Worm (Caenorhabditis elegans) whole organism, L1 larva: ENCODE measurements around the gene catp-7.

ENCODE experiments used
- C34B4.2 ChIP-seq: sonication (generic microtip); optimal IDR thresholded peaks from 2 replicates; lab custom pipeline; 2017; ENCODE audit warnings: mild to moderate bottlenecking, missing genetic modification characterization, missing compliant biosample characterization
- F16B12.6 ChIP-seq: fragments of 150-350 bp; optimal IDR thresholded peaks from 2 replicates; lab custom pipeline; 2014; ENCODE audit warnings: missing biosample characterization, missing genetic modification characterization
- aha-1 ChIP-seq: fragments of 150-350 bp; optimal IDR thresholded peaks from 2 replicates; lab custom pipeline; 2014; ENCODE audit warnings: missing biosample characterization, missing genetic modification characterization
- alr-1 ChIP-seq: fragments of 200-800 bp; sonication (Bioruptor generic); optimal IDR thresholded peaks from 2 replicates; lab custom pipeline; 2018; ENCODE audit warnings: borderline replicate concordance, mild to moderate bottlenecking, missing genetic modification characterization, missing compliant biosample characterization
- ama-1 ChIP-seq: fragments of 150-350 bp; optimal IDR thresholded peaks from 2 replicates; lab custom pipeline; 2014
- blmp-1 ChIP-seq: fragments of 150-350 bp; optimal IDR thresholded peaks from 2 replicates; lab custom pipeline; 2014; ENCODE audit warnings: missing biosample characterization, missing genetic modification characterization
- ceh-8 ChIP-seq: fragments of 200-800 bp; sonication (Bioruptor generic); optimal IDR thresholded peaks from 2 replicates; lab custom pipeline; 2018; ENCODE audit warnings: mild to moderate bottlenecking, missing genetic modification characterization, moderate library complexity, missing compliant biosample characterization
- ceh-82 ChIP-seq, 3 experiments: fragments of 150-350 bp in 1 of 3; sonication (generic microtip) in 2 of 3; optimal IDR thresholded peaks; 2 replicates each; lab custom pipeline; 2014 to 2017; ENCODE audit warnings: missing biosample characterization in 3 of 3, missing genetic modification characterization in 3 of 3
- ceh-90 ChIP-seq: sonication (generic microtip); optimal IDR thresholded peaks from 2 replicates; lab custom pipeline; 2016; ENCODE audit warnings: missing genetic modification characterization, missing compliant biosample characterization
- dpl-1 ChIP-seq, 3 experiments: fragments of 150-350 bp in 2 of 3; sonication (generic microtip) in 1 of 3; optimal IDR thresholded peaks; 2 replicates each; lab custom pipeline; 2014 to 2017; ENCODE audit warnings: missing biosample characterization in 3 of 3, missing genetic modification characterization in 3 of 3, missing genetic modification reagents in 3 of 3
- dsc-1 ChIP-seq: sonication (generic microtip); optimal IDR thresholded peaks from 2 replicates; lab custom pipeline; 2016; ENCODE audit warnings: mild to moderate bottlenecking, missing genetic modification characterization, missing compliant biosample characterization
- efl-1 ChIP-seq, 4 experiments: fragments of 150-350 bp; optimal IDR thresholded peaks in 3 of 4; peaks in 1 of 4; 1 replicate in 1 of 4; 2 replicates in 3 of 4; lab custom pipeline; 2014; ENCODE audit warnings: missing biosample characterization in 2 of 4, missing genetic modification characterization in 2 of 4, missing genetic modification reagents in 2 of 4
- egl-13 ChIP-seq: sonication (generic microtip); optimal IDR thresholded peaks from 2 replicates; lab custom pipeline; 2016; ENCODE audit warnings: missing genotype, missing genetic modification reagents, missing genetic modification characterization, missing compliant biosample characterization
- egl-27 ChIP-seq, 2 experiments: fragments of 150-350 bp in 1 of 2; sonication (generic microtip); optimal IDR thresholded peaks; 3 replicates each; lab custom pipeline; 2017 to 2018; ENCODE audit warnings: missing biosample characterization in 2 of 2, missing genetic modification characterization in 2 of 2, missing genetic modification reagents in 2 of 2
- elt-2 ChIP-seq: sonication (generic microtip); optimal IDR thresholded peaks from 2 replicates; lab custom pipeline; 2016; ENCODE audit warnings: missing genetic modification characterization, mild to moderate bottlenecking, inconsistent platforms, missing compliant biosample characterization, missing genetic modification reagents
- fkh-4 ChIP-seq: sonication (generic microtip); optimal IDR thresholded peaks from 2 replicates; lab custom pipeline; 2016; ENCODE audit warnings: missing compliant biosample characterization, missing genetic modification characterization, borderline replicate concordance
- fkh-8 ChIP-seq: sonication (generic microtip); optimal IDR thresholded peaks from 2 replicates; lab custom pipeline; 2016; ENCODE audit warnings: mild to moderate bottlenecking, missing genetic modification characterization, missing compliant biosample characterization
- grh-1 ChIP-seq: fragments of 200-800 bp; sonication (Bioruptor generic); IDR thresholded peaks from 2 replicates; pipeline ENCODE4 v1.3.6; 2022; ENCODE audit warnings: missing genetic modification reagents, missing genetic modification characterization, missing compliant biosample characterization
- lin-13 ChIP-seq: fragments of 150-350 bp; optimal IDR thresholded peaks from 2 replicates; lab custom pipeline; 2014; ENCODE audit warnings: missing biosample characterization, missing genetic modification reagents, missing genetic modification characterization
- lin-14 ChIP-seq: fragments of 200-800 bp; sonication (Bioruptor generic); optimal IDR thresholded peaks from 2 replicates; lab custom pipeline; 2018; ENCODE audit warnings: mild to moderate bottlenecking, missing genetic modification characterization, moderate library complexity, missing compliant biosample characterization
- lin-15B ChIP-seq: fragments of 150-350 bp; sonication (generic microtip); optimal IDR thresholded peaks from 3 replicates; lab custom pipeline; 2014; ENCODE audit warnings: missing biosample characterization, missing genetic modification characterization
- lin-35 ChIP-seq, 2 experiments: fragments of 150-350 bp; optimal IDR thresholded peaks; 2 replicates each; lab custom pipeline; 2014; ENCODE audit warnings: missing biosample characterization in 2 of 2, missing genetic modification characterization in 2 of 2, missing genetic modification reagents in 2 of 2
- lin-39 ChIP-seq: fragments of 150-350 bp; optimal IDR thresholded peaks from 2 replicates; lab custom pipeline; 2014; ENCODE audit warnings: missing biosample characterization, missing genetic modification reagents, missing genetic modification characterization
- lir-3 ChIP-seq: sonication (generic microtip); optimal IDR thresholded peaks from 2 replicates; lab custom pipeline; 2016; ENCODE audit warnings: mild to moderate bottlenecking, missing genetic modification characterization, moderate library complexity, missing compliant biosample characterization; ENCODE audit not compliant: poor library complexity
- lsy-2 ChIP-seq, 2 experiments: fragments of 150-350 bp; optimal IDR thresholded peaks; 2 replicates each; lab custom pipeline; 2014; ENCODE audit warnings: missing biosample characterization in 2 of 2, missing genetic modification characterization in 2 of 2
- mep-1 ChIP-seq: fragments of 150-350 bp; optimal IDR thresholded peaks from 2 replicates; lab custom pipeline; 2014; ENCODE audit warnings: missing biosample characterization, missing genetic modification characterization
- nhr-19 ChIP-seq: fragments of 200-800 bp; sonication (Bioruptor generic); conservative IDR thresholded peaks from 2 replicates; pipeline ENCODE4 v1.3.6; 2022; ENCODE audit warnings: missing genetic modification characterization, missing compliant biosample characterization
- nhr-20 ChIP-seq: sonication (generic microtip); optimal IDR thresholded peaks from 2 replicates; lab custom pipeline; 2016; ENCODE audit warnings: mild to moderate bottlenecking, missing genetic modification characterization, missing compliant biosample characterization
- nhr-47 ChIP-seq: sonication (generic microtip); optimal IDR thresholded peaks from 2 replicates; lab custom pipeline; 2016; ENCODE audit warnings: mild to moderate bottlenecking, missing genetic modification characterization, moderate library complexity, missing compliant biosample characterization
- nhr-71 ChIP-seq: sonication (generic microtip); optimal IDR thresholded peaks from 2 replicates; lab custom pipeline; 2016; ENCODE audit warnings: mild to moderate bottlenecking, missing genetic modification characterization, moderate library complexity, missing compliant biosample characterization
- nhr-77 ChIP-seq: fragments of 150-350 bp; optimal IDR thresholded peaks from 2 replicates; lab custom pipeline; 2014; ENCODE audit warnings: missing biosample characterization, missing genetic modification characterization
- nhr-90 ChIP-seq: sonication (generic microtip); optimal IDR thresholded peaks from 2 replicates; lab custom pipeline; 2016; ENCODE audit warnings: mild to moderate bottlenecking, missing genetic modification characterization, missing compliant biosample characterization; ENCODE audit not compliant: poor library complexity
- pag-3 ChIP-seq: sonication (generic microtip); optimal IDR thresholded peaks from 2 replicates; lab custom pipeline; 2017; ENCODE audit warnings: missing genetic modification characterization, mild to moderate bottlenecking, missing compliant biosample characterization, antibody characterized with exemption, borderline replicate concordance; ENCODE audit not compliant: insufficient read depth
- snpc-4 ChIP-seq: fragments of 150-350 bp; optimal IDR thresholded peaks from 2 replicates; lab custom pipeline; 2014; ENCODE audit warnings: missing biosample characterization, missing genetic modification characterization
- snu-23 ChIP-seq: sonication (generic microtip); optimal IDR thresholded peaks from 2 replicates; lab custom pipeline; 2016; ENCODE audit warnings: missing genetic modification characterization, missing compliant biosample characterization
- sox-4 ChIP-seq: sonication (generic microtip); optimal IDR thresholded peaks from 2 replicates; lab custom pipeline; 2016; ENCODE audit warnings: missing genetic modification characterization, missing compliant biosample characterization
- swsn-7 ChIP-seq: sonication (generic microtip); optimal IDR thresholded peaks from 2 replicates; lab custom pipeline; 2016; ENCODE audit warnings: missing genetic modification characterization, missing compliant biosample characterization
- tlp-1 ChIP-seq: fragments of 150-350 bp; optimal IDR thresholded peaks from 2 replicates; lab custom pipeline; 2014; ENCODE audit warnings: missing biosample characterization, missing genetic modification characterization
- unc-30 ChIP-seq: sonication (generic microtip); optimal IDR thresholded peaks from 2 replicates; lab custom pipeline; 2017; ENCODE audit warnings: missing biosample characterization, missing genetic modification characterization
- unc-62 ChIP-seq: fragments of 150-350 bp; optimal IDR thresholded peaks from 2 replicates; lab custom pipeline; 2014; ENCODE audit warnings: missing biosample characterization, missing genetic modification reagents, missing genetic modification characterization
- unc-86 ChIP-seq: sonication (generic microtip); optimal IDR thresholded peaks from 2 replicates; lab custom pipeline; 2016; ENCODE audit warnings: missing genetic modification characterization, missing compliant biosample characterization
- unc-98 ChIP-seq: fragments of 200-800 bp; sonication (Bioruptor generic); IDR thresholded peaks from 2 replicates; pipeline ENCODE4 v1.3.6; 2022; ENCODE audit warnings: missing genetic modification characterization, missing compliant biosample characterization
- vab-15 ChIP-seq: sonication (generic microtip); optimal IDR thresholded peaks from 2 replicates; lab custom pipeline; 2017; ENCODE audit warnings: missing genotype, mild to moderate bottlenecking, missing genetic modification characterization, missing compliant biosample characterization
- zag-1 ChIP-seq: fragments of 150-350 bp; optimal IDR thresholded peaks from 2 replicates; lab custom pipeline; 2014; ENCODE audit warnings: missing biosample characterization, missing genetic modification characterization
- ztf-4 ChIP-seq: fragments of 150-350 bp; optimal IDR thresholded peaks from 2 replicates; lab custom pipeline; 2014; ENCODE audit warnings: missing biosample characterization, missing genetic modification characterization

Gene catp-7

ce11 chrIV:8617047-8617446 is 31.3 kb downstream of the catp-7 start, which contains the start of the genes F42A9.7 and F42A9.3:
Gene F42A9.7, minus strand, starts transcription at chrIV:8617147.
Gene F42A9.3, plus strand, starts transcription at chrIV:8617260.
- TF ChIP-seq snu-23 (no peak), pag-3 (tag; lab: Kevin White, UChicago) (no peak), F16B12.6 (tag; lab: Kevin White, UChicago) (no peak), unc-86 (tag; lab: Kevin White, UChicago) (no peak), zag-1 (no peak), swsn-7 (tag; lab: Kevin White, UChicago) (no peak), fkh-4 (tag; lab: Kevin White, UChicago) (no peak), unc-62 (no peak), blmp-1 (no peak), lir-3 (tag; lab: Kevin White, UChicago) (no peak), lin-35 (GFP tag; optimal IDR thresholded peaks at IDR 0.05; lab: Kevin White, UChicago) (no peak), ama-1 (no peak), snpc-4 (tag; lab: Kevin White, UChicago) (no peak)
- TF ChIP-seq, all 84 proteins: peak for 0

DNA sequence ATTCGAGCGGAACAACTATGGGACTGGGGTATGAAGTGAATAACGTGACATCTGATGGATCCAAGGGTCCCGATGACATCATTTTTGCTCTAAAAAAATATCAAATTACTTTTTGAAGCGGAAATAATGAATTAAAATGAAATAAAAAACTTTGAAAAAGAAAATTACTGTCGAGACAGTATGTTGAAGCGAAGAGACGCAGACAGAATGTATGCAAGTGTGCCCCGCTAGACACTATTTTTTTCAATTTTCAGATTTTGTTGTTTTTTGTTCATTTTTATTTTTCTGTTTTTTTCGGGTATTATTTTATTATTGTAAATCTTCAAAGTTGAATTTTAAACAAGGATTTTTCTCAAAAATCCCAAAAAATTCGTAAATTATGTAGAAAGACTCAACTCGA is 32.9 kb downstream of the catp-7 start, which contains the start of gene F42A9.8:
F42A9.8 (minus strand) TSS at position 88 of the 400 bp plus-strand sequence.
- peak; percentile 25 to 26 for TF ChIP-seq efl-1 (optimal IDR thresholded peaks at IDR 0.05; lab: Kevin White, UChicago)
- TF ChIP-seq efl-1 (GFP tag; optimal IDR thresholded peaks at IDR 0.05 in 1 of 2; lab: Kevin White, UChicago), result peak; percentile 39 to 85
- TF ChIP-seq unc-30, result no peak
- peak in 1 of 2 experiments; percentile 42 for TF ChIP-seq lin-35 (GFP tag; optimal IDR thresholded peaks at IDR 0.05; lab: Kevin White, UChicago)
- TF ChIP-seq ceh-90, result no peak
- no peak for TF ChIP-seq unc-86 (tag; lab: Kevin White, UChicago)
- no peak for TF ChIP-seq swsn-7 (tag; lab: Kevin White, UChicago)
- peak in 1 of 3 experiments; percentile 30 for TF ChIP-seq dpl-1 (GFP tag; optimal IDR thresholded peaks at IDR 0.05; lab: Kevin White, UChicago)
- TF ChIP-seq nhr-20 (tag; lab: Kevin White, UChicago), result peak; percentile 6
- no peak for TF ChIP-seq dsc-1 (tag; lab: Kevin White, UChicago)
- TF ChIP-seq aha-1 (tag; lab: Kevin White, UChicago), result no peak
- TF ChIP-seq mep-1 (tag; lab: Kevin White, UChicago), result peak; percentile 21
- TF ChIP-seq ceh-82 (tag; optimal IDR thresholded peaks at IDR 0.05; lab: Kevin White, UChicago), result peak in 1 of 3 experiments; percentile 11
- no peak for TF ChIP-seq vab-15 (tag; lab: Kevin White, UChicago)
- no peak for TF ChIP-seq elt-2
- peak; percentile 42 for TF ChIP-seq lin-14 (GFP tag; lab: Kevin White, UChicago)
- no peak for TF ChIP-seq lir-3 (tag; lab: Kevin White, UChicago)
- peak; percentile 6 for TF ChIP-seq blmp-1
- TF ChIP-seq egl-27 (tag; optimal IDR thresholded peaks at IDR 0.05; lab: Kevin White, UChicago), result no peak
- no peak for TF ChIP-seq nhr-19
- TF ChIP-seq nhr-90 (tag; lab: Kevin White, UChicago), result no peak
- no peak for TF ChIP-seq fkh-8 (tag; lab: Kevin White, UChicago)
- peak; percentile 18 to 49 for TF ChIP-seq lsy-2 (tag; optimal IDR thresholded peaks at IDR 0.05; lab: Kevin White, UChicago)
- no peak for TF ChIP-seq pag-3 (tag; lab: Kevin White, UChicago)
- no peak for TF ChIP-seq alr-1 (tag; lab: Kevin White, UChicago)
- peak; percentile 31 for TF ChIP-seq nhr-71 (tag; lab: Kevin White, UChicago)
- no peak for TF ChIP-seq sox-4 (tag; lab: Kevin White, UChicago)
- peak; percentile 35 for TF ChIP-seq snu-23

DNA sequence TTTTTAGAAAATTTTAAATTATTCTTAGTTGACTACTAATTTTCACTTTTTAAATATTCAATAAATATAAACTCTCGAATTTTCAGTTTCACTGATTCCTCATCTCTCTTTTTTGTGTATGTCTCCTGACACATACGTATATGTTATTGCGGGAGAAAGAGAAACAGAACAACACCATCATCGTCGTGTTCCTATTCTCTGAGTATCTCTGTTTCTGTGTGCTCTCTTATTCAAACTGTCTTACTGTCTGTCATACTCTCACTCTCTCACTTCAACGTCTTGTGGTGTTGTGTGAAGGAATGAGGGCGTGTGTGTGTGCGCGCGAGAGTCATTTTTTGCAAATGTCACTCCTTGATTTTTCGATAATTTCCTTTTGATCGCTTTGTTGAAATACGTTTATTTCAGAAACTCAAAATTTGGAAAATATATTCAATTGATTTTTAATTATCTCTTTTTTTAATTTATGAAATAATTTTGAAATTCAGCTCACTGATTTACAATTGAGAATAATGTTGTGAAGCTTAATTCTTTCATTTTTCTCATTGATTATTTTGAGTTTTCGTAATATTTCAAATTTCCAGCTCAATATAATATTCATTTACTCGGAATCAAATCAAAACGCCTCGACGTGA is 34.4 kb downstream of the catp-7 start, which contains the start of gene lin-49:
lin-49 (plus strand) TSS at position 582 of the 632 bp plus-strand sequence.
- TF ChIP-seq tlp-1 (tag; lab: Kevin White, UChicago), result no peak
- TF ChIP-seq ceh-8 (GFP tag; lab: Kevin White, UChicago), result no peak
- no peak for TF ChIP-seq ceh-90
- peak; percentile 17 for TF ChIP-seq egl-13
- TF ChIP-seq grh-1 (GFP tag; lab: Robert Waterston, UW), result no peak
- no peak for TF ChIP-seq sox-4 (tag; lab: Kevin White, UChicago)
- no peak for TF ChIP-seq nhr-77 (tag; lab: Kevin White, UChicago)
- TF ChIP-seq lir-3 (tag; lab: Kevin White, UChicago), result peak; percentile 49
- no peak for TF ChIP-seq lin-15B
- TF ChIP-seq nhr-19, result no peak
- peak; percentile 43 for TF ChIP-seq lin-13
- TF ChIP-seq pag-3 (tag; lab: Kevin White, UChicago), result no peak
- TF ChIP-seq lin-39, result no peak
- TF ChIP-seq unc-62, result no peak
- peak; percentile 86 for TF ChIP-seq blmp-1
- TF ChIP-seq nhr-47 (tag; lab: Kevin White, UChicago), result peak; percentile 64
- no peak for TF ChIP-seq unc-98 (GFP tag; lab: Robert Waterston, UW)
- no peak for TF ChIP-seq F16B12.6 (tag; lab: Kevin White, UChicago)
- peak; percentile 76 for TF ChIP-seq nhr-71 (tag; lab: Kevin White, UChicago)
- TF ChIP-seq C34B4.2 (tag; lab: Kevin White, UChicago), result no peak
- peak; percentile 42 for TF ChIP-seq ztf-4 (tag; lab: Kevin White, UChicago)
